Worm (Caenorhabditis elegans) whole organism, L3 larva: ENCODE measurements around the gene hum-5.
A peak's percentile ranks its signal among the peaks of the same experiment; 100 is the strongest.

Source experiments
- R02D3.7 ChIP-seq: fragments of 150-350 bp; optimal IDR thresholded peaks from 2 replicates; lab custom pipeline; 2014; ENCODE audit warnings: missing biosample characterization, missing genetic modification characterization
- ZK546.5 ChIP-seq: sonication (generic microtip); optimal IDR thresholded peaks from 2 replicates; lab custom pipeline; 2017; ENCODE audit warnings: missing biosample characterization, missing genetic modification characterization
- daf-12 ChIP-seq: fragments of 150-350 bp; optimal IDR thresholded peaks from 2 replicates; lab custom pipeline; 2014; ENCODE audit warnings: missing biosample characterization, missing genetic modification reagents, missing genetic modification characterization
- egl-27 ChIP-seq: sonication (generic microtip); optimal IDR thresholded peaks from 4 replicates; lab custom pipeline; 2017; ENCODE audit warnings: missing biosample characterization, missing genetic modification reagents, missing genetic modification characterization
- elt-2 ChIP-seq: sonication (generic microtip); optimal IDR thresholded peaks from 2 replicates; lab custom pipeline; 2016; ENCODE audit warnings: missing genetic modification reagents, mild to moderate bottlenecking, missing genetic modification characterization, missing compliant biosample characterization
- elt-3 ChIP-seq, 3 experiments: fragments of 150-350 bp in 1 of 3; sonication (generic microtip) in 2 of 3; optimal IDR thresholded peaks; 2 replicates in 2 of 3; 4 replicates in 1 of 3; lab custom pipeline; 2014 to 2017; ENCODE audit warnings: missing biosample characterization in 3 of 3, missing genetic modification characterization in 3 of 3
- eor-1 ChIP-seq, 2 experiments: fragments of 150-350 bp; optimal IDR thresholded peaks; 2 replicates each; lab custom pipeline; 2014 to 2018; ENCODE audit warnings: missing biosample characterization in 2 of 2, missing genetic modification characterization in 2 of 2
- fkh-10 ChIP-seq: sonication (generic microtip); optimal IDR thresholded peaks from 2 replicates; lab custom pipeline; 2017; ENCODE audit warnings: missing biosample characterization, missing genetic modification reagents, missing genetic modification characterization
- fkh-2 ChIP-seq: fragments of 150-350 bp; optimal IDR thresholded peaks from 2 replicates; lab custom pipeline; 2014; ENCODE audit warnings: missing biosample characterization, missing genetic modification reagents, missing genetic modification characterization
- hmg-11 ChIP-seq: sonication (generic microtip); optimal IDR thresholded peaks from 2 replicates; lab custom pipeline; 2016; ENCODE audit warnings: missing genetic modification characterization, missing compliant biosample characterization
- jun-1 ChIP-seq: fragments of 150-350 bp; optimal IDR thresholded peaks from 2 replicates; lab custom pipeline; 2014; ENCODE audit warnings: missing biosample characterization, missing genetic modification reagents, missing genetic modification characterization
- lin-15B ChIP-seq: fragments of 150-350 bp; optimal IDR thresholded peaks from 2 replicates; lab custom pipeline; 2014; ENCODE audit warnings: missing biosample characterization, missing genetic modification characterization
- lin-39 ChIP-seq: fragments of 150-350 bp; optimal IDR thresholded peaks from 2 replicates; lab custom pipeline; 2018; ENCODE audit warnings: missing biosample characterization, missing genetic modification reagents, missing genetic modification characterization
- lsy-12 ChIP-seq: sonication (generic microtip); optimal IDR thresholded peaks from 2 replicates; lab custom pipeline; 2016; ENCODE audit warnings: mild to moderate bottlenecking, missing genetic modification characterization, missing compliant biosample characterization
- mdl-1 ChIP-seq: fragments of 150-350 bp; optimal IDR thresholded peaks from 2 replicates; lab custom pipeline; 2014; ENCODE audit warnings: missing biosample characterization, missing genetic modification characterization
- nfya-1 ChIP-seq: sonication (generic microtip); optimal IDR thresholded peaks from 2 replicates; lab custom pipeline; 2017; ENCODE audit warnings: missing genetic modification characterization, mild to moderate bottlenecking, missing compliant biosample characterization, antibody characterized with exemption, moderate library complexity; ENCODE audit not compliant: insufficient read depth
- nhr-11 ChIP-seq: fragments of 150-350 bp; optimal IDR thresholded peaks from 2 replicates; lab custom pipeline; 2014; ENCODE audit warnings: missing biosample characterization, missing genetic modification characterization
- nhr-25 ChIP-seq: sonication (generic microtip); optimal IDR thresholded peaks from 2 replicates; lab custom pipeline; 2017; ENCODE audit warnings: missing biosample characterization, missing genetic modification characterization
- nhr-28 ChIP-seq: fragments of 150-350 bp; optimal IDR thresholded peaks from 2 replicates; lab custom pipeline; 2014; ENCODE audit warnings: missing biosample characterization, missing genetic modification characterization
- pha-4 ChIP-seq: fragments of 150-350 bp; optimal IDR thresholded peaks from 2 replicates; lab custom pipeline; 2014; ENCODE audit warnings: missing biosample characterization, missing genetic modification reagents, missing genetic modification characterization
- pqm-1 ChIP-seq: fragments of 150-350 bp; optimal IDR thresholded peaks from 2 replicates; lab custom pipeline; 2017; ENCODE audit warnings: missing biosample characterization, missing genetic modification characterization, inconsistent platforms
- sea-2 ChIP-seq: fragments of 150-350 bp; sonication (generic microtip); optimal IDR thresholded peaks from 4 replicates; lab custom pipeline; 2014; ENCODE audit warnings: missing biosample characterization, missing genetic modification reagents, missing genetic modification characterization
- snpc-4 ChIP-seq: fragments of 150-350 bp; optimal IDR thresholded peaks from 2 replicates; lab custom pipeline; 2014; ENCODE audit warnings: missing biosample characterization, missing genetic modification characterization
- tbx-2 ChIP-seq: sonication (generic microtip); optimal IDR thresholded peaks from 2 replicates; lab custom pipeline; 2016; ENCODE audit warnings: mild to moderate bottlenecking, missing genetic modification characterization, missing compliant biosample characterization
- unc-39 ChIP-seq: sonication (generic microtip); optimal IDR thresholded peaks from 4 replicates; lab custom pipeline; 2017; ENCODE audit warnings: missing biosample characterization, missing genetic modification characterization
- unc-62 ChIP-seq: fragments of 150-350 bp; sonication (generic microtip); optimal IDR thresholded peaks from 4 replicates; lab custom pipeline; 2014; ENCODE audit warnings: missing biosample characterization, missing genetic modification reagents, missing genetic modification characterization
- zag-1 ChIP-seq: fragments of 150-350 bp; optimal IDR thresholded peaks from 2 replicates; lab custom pipeline; 2014; ENCODE audit warnings: missing biosample characterization, missing genetic modification characterization
- ztf-11 ChIP-seq: fragments of 150-350 bp; optimal IDR thresholded peaks from 2 replicates; lab custom pipeline; 2014; ENCODE audit warnings: missing biosample characterization, missing genetic modification characterization
- ztf-4 ChIP-seq: fragments of 150-350 bp; optimal IDR thresholded peaks from 2 replicates; lab custom pipeline; 2014; ENCODE audit warnings: missing biosample characterization, missing genetic modification characterization

hum-5 gene

DNA sequence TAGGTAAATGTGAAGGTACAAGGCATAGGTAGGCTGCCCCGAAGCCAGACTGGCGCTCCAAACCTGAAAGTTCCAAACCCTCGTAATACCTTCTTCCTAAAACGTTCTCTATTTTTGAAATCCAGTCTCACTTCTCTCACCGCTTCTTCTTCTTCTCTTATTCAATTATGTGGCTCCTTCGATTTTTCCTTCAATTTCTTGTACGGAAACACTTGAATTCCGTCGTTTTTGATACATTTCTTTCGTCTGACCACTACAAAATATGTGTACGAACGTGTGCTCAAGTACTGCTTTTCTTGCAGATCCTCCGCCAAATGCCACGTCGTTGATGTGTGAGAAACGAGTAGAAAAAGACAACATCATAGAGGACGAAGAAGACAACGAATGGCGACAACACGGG is 29.7 kb upstream of the hum-5 start, which contains the start of gene unc-79:
unc-79 (plus strand) TSS at position 301 of the 400 bp plus-strand sequence.
- TF ChIP-seq sea-2 (GFP tag; lab: Kevin White, UChicago) = no peak
- TF ChIP-seq egl-27 (tag; lab: Kevin White, UChicago) = no peak
- TF ChIP-seq ZK546.5 (tag; lab: Kevin White, UChicago) = no peak
- TF ChIP-seq nhr-28 (tag; lab: Kevin White, UChicago) = no peak

DNA sequence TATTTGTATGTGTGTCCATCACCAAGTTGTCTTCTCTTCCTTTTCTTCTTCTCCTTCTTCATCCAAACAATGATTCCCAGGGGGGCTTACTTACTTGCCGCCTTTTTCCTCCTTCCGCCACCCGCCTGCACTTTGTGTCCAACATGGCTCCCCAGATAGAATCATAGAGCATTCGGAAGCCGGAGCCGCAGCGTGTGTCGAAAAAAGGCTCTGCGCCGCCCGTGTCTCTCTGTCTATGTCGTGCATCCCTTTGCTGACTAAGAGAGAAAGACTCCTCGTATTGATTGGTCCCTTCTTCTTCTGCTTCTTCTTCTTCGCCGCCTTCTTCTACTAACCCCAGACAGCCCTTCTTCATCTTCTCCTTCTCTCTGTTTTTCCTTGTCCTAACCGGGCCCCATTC is 27.1 kb upstream of the hum-5 start:
- peak; percentile 32 for TF ChIP-seq tbx-2 (tag; lab: Kevin White, UChicago)
- peak; percentile 30 for TF ChIP-seq lin-39
- peak; percentile 28 for TF ChIP-seq hmg-11 (tag; lab: Kevin White, UChicago)
- TF ChIP-seq eor-1 (tag; optimal IDR thresholded peaks at IDR 0.05; lab: Kevin White, UChicago) = no peak
- no peak for TF ChIP-seq lsy-12 (tag; lab: Kevin White, UChicago)
- TF ChIP-seq lin-15B (tag; lab: Kevin White, UChicago) = peak; percentile 51
- TF ChIP-seq nfya-1 (tag; lab: Kevin White, UChicago) = peak; percentile 66
- no peak for TF ChIP-seq ztf-4 (tag; lab: Kevin White, UChicago)
- TF ChIP-seq unc-62 (GFP tag; lab: Kevin White, UChicago) = peak; percentile 19

DNA sequence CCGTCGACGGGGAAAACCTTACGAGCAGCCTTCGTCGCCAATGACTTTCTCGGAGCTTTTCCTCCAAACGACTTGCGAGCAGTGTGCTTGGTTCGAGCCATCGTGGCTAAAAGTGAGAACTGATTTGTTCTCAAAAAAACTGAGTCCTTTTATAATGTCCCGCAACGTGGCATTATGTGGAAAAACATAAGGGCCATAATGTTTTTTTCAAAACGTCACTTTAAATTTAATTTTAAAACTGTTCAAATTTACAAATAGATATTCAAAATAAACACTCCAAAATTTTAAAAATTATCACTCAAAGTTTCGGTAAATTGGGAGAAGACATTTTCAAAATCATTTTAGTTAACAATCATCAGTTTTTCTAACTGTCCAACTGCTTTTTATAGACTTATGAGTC is 23.4 kb upstream of the hum-5 start, which contains the start of gene his-70:
his-70 (minus strand) TSS at position 101 of the 400 bp plus-strand sequence.
- no peak for TF ChIP-seq nhr-11 (tag; lab: Kevin White, UChicago)
- TF ChIP-seq zag-1 (tag; lab: Kevin White, UChicago) = no peak
- no peak for TF ChIP-seq lsy-12 (tag; lab: Kevin White, UChicago)
- TF ChIP-seq elt-2 (tag; lab: Kevin White, UChicago) = no peak
- no peak for TF ChIP-seq lin-15B (tag; lab: Kevin White, UChicago)
- no peak for TF ChIP-seq fkh-2 (tag; lab: Kevin White, UChicago)
- TF ChIP-seq R02D3.7 (tag; lab: Kevin White, UChicago) = no peak
- TF ChIP-seq mdl-1 = no peak
- TF ChIP-seq nhr-25 (tag; lab: Kevin White, UChicago) = no peak
- no peak for TF ChIP-seq unc-39 (tag; lab: Kevin White, UChicago)
- TF ChIP-seq daf-12 (tag; lab: Kevin White, UChicago) = no peak
- TF ChIP-seq ztf-11 (tag; lab: Kevin White, UChicago) = no peak
- TF ChIP-seq snpc-4 (tag; lab: Kevin White, UChicago) = no peak
- no peak for TF ChIP-seq fkh-10 (GFP tag; lab: Kevin White, UChicago)
- no peak for TF ChIP-seq egl-27 (tag; lab: Kevin White, UChicago)
- TF ChIP-seq unc-62 (GFP tag; lab: Kevin White, UChicago) = no peak

DNA sequence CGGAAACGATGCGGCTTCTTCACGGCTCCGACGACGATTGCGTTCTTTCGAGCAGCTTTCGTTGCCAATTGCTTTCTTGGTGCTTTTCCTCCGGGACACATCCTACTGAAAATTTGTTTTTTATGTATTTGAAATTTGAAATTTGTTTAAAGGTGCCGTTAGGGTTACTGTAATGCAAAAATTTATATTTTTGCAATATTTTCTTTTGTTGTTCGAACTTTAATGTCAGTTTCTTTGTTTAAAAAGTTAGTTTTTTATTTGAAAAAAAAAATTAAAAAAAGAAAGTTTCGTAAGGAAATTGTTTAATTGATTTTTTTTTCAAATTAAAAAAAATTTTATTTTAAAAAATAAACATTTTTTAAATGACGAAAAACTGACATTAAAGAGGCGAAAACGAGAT is 22.0 kb upstream of the hum-5 start, which contains the start of gene his-69:
his-69 (minus strand) TSS at position 101 of the 400 bp plus-strand sequence.
- TF ChIP-seq nhr-11 (tag; lab: Kevin White, UChicago) (no peak), jun-1 (tag; lab: Kevin White, UChicago) (no peak), eor-1 (tag; optimal IDR thresholded peaks at IDR 0.05; lab: Kevin White, UChicago) (no peak), daf-12 (tag; lab: Kevin White, UChicago) (no peak), lsy-12 (tag; lab: Kevin White, UChicago) (no peak)

DNA sequence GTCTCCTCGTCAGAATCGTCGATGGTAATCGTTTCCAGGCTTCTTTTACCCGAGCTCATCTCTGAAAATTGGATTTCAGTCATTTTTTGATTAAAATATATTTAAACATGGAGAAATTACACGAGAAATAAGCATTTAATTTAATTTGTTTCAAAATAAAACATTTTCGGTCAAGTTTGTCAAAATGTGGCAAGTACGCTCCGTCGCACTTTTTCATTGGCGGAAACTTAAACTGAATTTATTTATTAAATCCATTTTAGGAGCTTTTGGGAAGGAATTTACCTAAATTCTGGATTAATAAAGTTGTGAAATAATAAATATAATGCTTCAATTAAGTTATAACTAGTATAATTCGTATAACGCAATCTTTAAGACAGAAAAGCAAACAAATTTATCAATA is 21.3 kb upstream of the hum-5 start, which contains the start of gene rcq-5:
rcq-5 (minus strand) TSS at position 83 of the 400 bp plus-strand sequence.
- TF ChIP-seq lin-39 (no peak), pha-4 (tag; lab: Kevin White, UChicago) (peak; percentile 65), lin-15B (tag; lab: Kevin White, UChicago) (peak; percentile 50), nfya-1 (tag; lab: Kevin White, UChicago) (peak; percentile 36)

DNA sequence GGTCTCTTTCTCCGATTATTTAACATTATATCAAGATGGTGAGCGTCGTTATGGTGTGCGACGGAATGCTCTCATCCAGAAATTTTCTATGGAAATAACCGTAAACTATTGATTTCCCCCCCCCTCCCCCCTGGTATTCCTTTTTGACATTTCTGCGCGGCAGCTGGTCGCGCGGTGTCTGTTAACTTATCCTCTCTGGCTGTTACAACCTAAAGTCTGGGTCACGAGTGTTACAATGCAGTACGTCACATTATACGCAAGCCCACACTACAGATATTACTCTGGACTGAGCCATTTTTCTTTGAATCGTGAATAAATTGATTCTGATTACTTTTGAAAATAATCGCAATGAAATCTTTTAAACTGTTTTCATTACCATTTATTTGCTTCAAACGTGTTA is 12.5 kb upstream of the hum-5 start:
- TF ChIP-seq ZK546.5 (tag; lab: Kevin White, UChicago) (no peak), fkh-10 (GFP tag; lab: Kevin White, UChicago) (no peak)

DNA sequence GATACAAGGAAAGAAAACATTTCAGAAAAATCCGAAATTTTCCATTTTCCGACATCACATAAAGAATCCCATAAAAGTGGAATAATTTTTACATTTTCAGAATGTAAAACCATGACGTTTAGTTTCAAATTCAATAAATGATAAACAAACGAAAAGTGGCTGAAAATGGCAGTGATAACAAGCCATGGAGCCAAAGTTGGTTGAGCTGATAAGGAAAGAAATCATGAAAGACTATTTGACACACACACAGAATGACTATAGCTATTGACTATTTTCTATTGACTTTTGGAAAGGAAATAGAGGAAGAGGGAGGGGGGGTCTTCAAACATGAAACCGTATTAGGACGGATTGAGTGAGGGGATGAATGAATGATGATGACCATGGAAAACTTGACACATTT is 3.1 kb upstream of the hum-5 start:
- TF ChIP-seq pqm-1 (tag; lab: Kevin White, UChicago) = peak; percentile 64
- peak; percentile 21 for TF ChIP-seq jun-1 (tag; lab: Kevin White, UChicago)
- peak; percentile 87 for TF ChIP-seq elt-2 (tag; lab: Kevin White, UChicago)
- no peak for TF ChIP-seq elt-3 (tag; optimal IDR thresholded peaks at IDR 0.05; lab: Kevin White, UChicago)
- peak; percentile 66 for TF ChIP-seq pha-4 (tag; lab: Kevin White, UChicago)
